Fruit fly (Drosophila melanogaster) whole organism, larva: Measurements from ENCODE around the gene IP3K2.

Experiments used
- noc ChIP-seq: fragments of 200-800 bp; sonication (Bioruptor generic); optimal IDR thresholded peaks from 3 replicates; lab custom pipeline; 2019; ENCODE audit warnings: missing biosample characterization, mild to moderate bottlenecking, missing genetic modification characterization, moderate library complexity

Gene IP3K2

dm6 chrX:13305323-13305722, 1.9 kb downstream of the IP3K2 start:
- no peak for TF ChIP-seq noc (tag; lab: Kevin White, UChicago)

dm6 chrX:13307189-13307588, 3.8 kb downstream of the IP3K2 start:
- peak; percentile 14 for TF ChIP-seq noc (tag; lab: Kevin White, UChicago)

dm6 chrX:13310764-13311163, 7.3 kb downstream of the IP3K2 start:
- no peak for TF ChIP-seq noc (tag; lab: Kevin White, UChicago)

dm6 chrX:13312200-13312599, 8.8 kb downstream of the IP3K2 start:
- TF ChIP-seq noc (tag; lab: Kevin White, UChicago), result no peak

dm6 chrX:13313133-13313532, 9.7 kb downstream of the IP3K2 start:
- TF ChIP-seq noc (tag; lab: Kevin White, UChicago), result no peak

dm6 chrX:13314323-13314722, 10.9 kb downstream of the IP3K2 start:
- TF ChIP-seq noc (tag; lab: Kevin White, UChicago), result no peak

dm6 chrX:13314789-13315462, 11.5 kb downstream of the IP3K2 start:
- no peak for TF ChIP-seq noc (tag; lab: Kevin White, UChicago)

dm6 chrX:13315463-13315817, 12.0 kb downstream of the IP3K2 start:
- TF ChIP-seq noc (tag; lab: Kevin White, UChicago), result no peak

dm6 chrX:13319376-13319883, 16.0 kb downstream of the IP3K2 start:
- peak; percentile 72 for TF ChIP-seq noc (tag; lab: Kevin White, UChicago)

dm6 chrX:13320697-13321445, 17.4 kb downstream of the IP3K2 start:
- TF ChIP-seq noc (tag; lab: Kevin White, UChicago), result peak; percentile 76

dm6 chrX:13322405-13322804, 19.0 kb downstream of the IP3K2 start:
- no peak for TF ChIP-seq noc (tag; lab: Kevin White, UChicago)

- TF ChIP-seq noc (tag; lab: Kevin White, UChicago), result peak; percentile 43
Observed at dm6 chrX:13323114-13323513, 19.7 kb downstream of the IP3K2 start.

dm6 chrX:13323526-13323925, 20.1 kb downstream of the IP3K2 start:
- no peak for TF ChIP-seq noc (tag; lab: Kevin White, UChicago)

dm6 chrX:13325310-13325709, 21.9 kb downstream of the IP3K2 start:
- TF ChIP-seq noc (tag; lab: Kevin White, UChicago), result no peak

dm6 chrX:13329572-13330046, 26.2 kb downstream of the IP3K2 start, which contains the start of gene Prx2:
Gene Prx2, plus strand, starts transcription at chrX:13329824.
- peak; percentile 26 for TF ChIP-seq noc (tag; lab: Kevin White, UChicago)

- peak; percentile 66 for TF ChIP-seq noc (tag; lab: Kevin White, UChicago)
Observed at dm6 chrX:13331814-13332701, 28.6 kb downstream of the IP3K2 start.
